Fruit fly (Drosophila melanogaster): ENCODE measurements around the gene Raf.

The Raf gene

DNA sequence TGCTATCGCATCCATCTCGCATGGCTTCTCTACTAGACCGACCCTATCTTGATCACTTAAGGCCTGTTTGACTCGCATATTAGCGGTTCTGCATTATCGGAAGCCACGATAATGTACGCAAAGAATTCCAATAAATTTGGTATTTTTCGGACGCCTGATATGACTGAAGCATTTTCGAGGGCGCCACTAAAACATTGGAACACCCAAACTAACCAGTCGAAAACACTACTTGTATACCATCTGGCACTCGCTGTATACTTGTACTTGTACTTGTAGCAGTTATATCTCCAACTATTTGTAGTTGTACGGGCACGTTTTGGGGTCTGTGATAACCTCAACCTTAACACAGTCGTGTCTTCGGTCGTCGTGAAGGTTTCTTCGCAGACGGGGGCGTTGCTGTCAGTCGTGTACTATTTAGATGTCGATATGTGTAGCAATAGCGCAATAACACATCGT lies 60.3 kb downstream of the Raf start:
- peak; percentile 90 for TF ChIP-seq exex (tag; optimal IDR thresholded peaks at IDR 0.05)
- TF ChIP-seq Hr78 (GFP tag; optimal IDR thresholded peaks at IDR 0.05) = peak in 1 of 2 experiments; percentile 41
- TF ChIP-seq Hr39 (optimal IDR thresholded peaks at IDR 0.05) = no peak
- peak; percentile 73 for TF ChIP-seq mirr (GFP tag; optimal IDR thresholded peaks at IDR 0.05)
- TF ChIP-seq ERR (GFP tag; optimal IDR thresholded peaks at IDR 0.05) = no peak
- TF ChIP-seq CG12236 (GFP tag; optimal IDR thresholded peaks at IDR 0.05) = no peak
- no peak for TF ChIP-seq CG15601 (tag; optimal IDR thresholded peaks at IDR 0.05)
- no peak for TF ChIP-seq YL-1 (GFP tag; optimal IDR thresholded peaks at IDR 0.05)
- TF ChIP-seq abd-A (tag; optimal IDR thresholded peaks at IDR 0.05) = no peak
- peak; percentile 15 for TF ChIP-seq Deaf1 (tag; optimal IDR thresholded peaks at IDR 0.05)
- TF ChIP-seq CG12659 (GFP tag; optimal IDR thresholded peaks at IDR 0.05) = no peak
- no peak for TF ChIP-seq pb (GFP tag; optimal IDR thresholded peaks at IDR 0.05)
- no peak for TF ChIP-seq CG1603 (tag; optimal IDR thresholded peaks at IDR 0.05)
- no peak for TF ChIP-seq zf30C (GFP tag; optimal IDR thresholded peaks at IDR 0.05)
- no peak for TF ChIP-seq Adf1 (GFP tag; IDR thresholded peaks at IDR 0.05)
- TF ChIP-seq gcm (GFP tag; optimal IDR thresholded peaks at IDR 0.05) = no peak
- no peak for TF ChIP-seq slbo (GFP tag; IDR thresholded peaks at IDR 0.05)
- no peak for TF ChIP-seq Ravus (GFP tag; IDR thresholded peaks at IDR 0.05)
- TF ChIP-seq Trl (optimal IDR thresholded peaks at IDR 0.05) = no peak
- TF ChIP-seq Trl (GFP tag; optimal IDR thresholded peaks at IDR 0.05) = no peak
- TF ChIP-seq sug (tag; optimal IDR thresholded peaks at IDR 0.05) = peak; percentile 76
- TF ChIP-seq Fer3 (tag; optimal IDR thresholded peaks at IDR 0.05) = no peak
- TF ChIP-seq CG43689 (GFP tag; IDR thresholded peaks at IDR 0.05) = no peak
- TF ChIP-seq cad (GFP tag; optimal IDR thresholded peaks at IDR 0.05) = no peak
- TF ChIP-seq CG10267 (tag; optimal IDR thresholded peaks at IDR 0.05) = no peak
- no peak for TF ChIP-seq Xrp1 (GFP tag; IDR thresholded peaks at IDR 0.05)
- peak; percentile 76 for TF ChIP-seq CG34376 (GFP tag; optimal IDR thresholded peaks at IDR 0.05)
- peak; percentile 59 for TF ChIP-seq CG11696 (GFP tag; IDR thresholded peaks at IDR 0.05)
- TF ChIP-seq Dip2 (GFP tag; IDR thresholded peaks at IDR 0.05) = no peak
- no peak for TF ChIP-seq CG11247 (GFP tag; IDR thresholded peaks at IDR 0.05)
- TF ChIP-seq HmgZ (tag; optimal IDR thresholded peaks at IDR 0.05) = peak; percentile 11
- peak; percentile 16 for TF ChIP-seq CG15073 (GFP tag; optimal IDR thresholded peaks at IDR 0.05)
- no peak for TF ChIP-seq sisA (GFP tag; IDR thresholded peaks at IDR 0.05)
- no peak for TF ChIP-seq zen (tag; optimal IDR thresholded peaks at IDR 0.05)
- TF ChIP-seq Antp (GFP tag; optimal IDR thresholded peaks at IDR 0.05) = no peak
- no peak for TF ChIP-seq HLHmδ (GFP tag; optimal IDR thresholded peaks at IDR 0.05)
- TF ChIP-seq CG30431 (GFP tag; optimal IDR thresholded peaks at IDR 0.05) = no peak
- no peak for TF ChIP-seq Gsc (GFP tag; IDR thresholded peaks at IDR 0.05)
- TF ChIP-seq CG6683 (GFP tag; optimal IDR thresholded peaks at IDR 0.05) = no peak
- no peak for TF ChIP-seq wdn (GFP tag; IDR thresholded peaks at IDR 0.05)
- TF ChIP-seq CG8765 (GFP tag; IDR thresholded peaks at IDR 0.05) = no peak
- TF ChIP-seq cwo (GFP tag; optimal IDR thresholded peaks at IDR 0.05) = peak; percentile 80
- TF ChIP-seq bigmax (GFP tag; optimal IDR thresholded peaks at IDR 0.05) = peak; percentile 20
- TF ChIP-seq CG12071 (GFP tag; optimal IDR thresholded peaks at IDR 0.05) = no peak
- TF ChIP-seq CG31365 (tag; optimal IDR thresholded peaks at IDR 0.05) = no peak
- TF ChIP-seq Med (GFP tag) = peak; percentile 5
- TF ChIP-seq ftz-f1 (GFP tag; optimal IDR thresholded peaks at IDR 0.05) = peak; percentile 59
- no peak for TF ChIP-seq CG16813 (GFP tag; IDR thresholded peaks at IDR 0.05; ENCODE audit: partially characterized antibody)
- no peak for TF ChIP-seq MBD-R2 (GFP tag; IDR thresholded peaks at IDR 0.05)
- TF ChIP-seq sd (tag; optimal IDR thresholded peaks at IDR 0.05) = peak; percentile 95
- no peak for TF ChIP-seq dmrt11E (tag; optimal IDR thresholded peaks at IDR 0.05)
- no peak for TF ChIP-seq NFAT (GFP tag; IDR thresholded peaks at IDR 0.05)
